Fruit fly (Drosophila melanogaster) whole organism, embryonic: ENCODE measurements around the gene foi.

Source experiments
- CG10209 ChIP-seq: fragments of 200-800 bp; sonication (Bioruptor generic); optimal IDR thresholded peaks from 3 replicates; lab custom pipeline; 2017; ENCODE audit warnings: missing biosample characterization, mild to moderate bottlenecking, missing genetic modification characterization, missing genetic modification reagents
- CG10565 ChIP-seq: fragments of 200-800 bp; sonication (Bioruptor generic); optimal IDR thresholded peaks from 3 replicates; lab custom pipeline; 2016; ENCODE audit warnings: missing biosample characterization, mild to moderate bottlenecking, missing genetic modification characterization
- CG11247 ChIP-seq: fragments of 200-800 bp; sonication (Bioruptor generic); IDR thresholded peaks from 2 replicates; pipeline ENCODE4 v1.3.6; 2022; ENCODE audit warnings: missing biosample characterization, missing genetic modification characterization
- CG12659 ChIP-seq: fragments of 200-800 bp; sonication (Bioruptor generic); optimal IDR thresholded peaks from 3 replicates; lab custom pipeline; 2017; ENCODE audit warnings: mild to moderate bottlenecking, missing biosample characterization, missing genetic modification reagents, missing genetic modification characterization
- CG13775 ChIP-seq: fragments of 200-800 bp; sonication (Bioruptor generic); optimal IDR thresholded peaks from 3 replicates; lab custom pipeline; 2017; ENCODE audit warnings: missing biosample characterization, mild to moderate bottlenecking, missing genetic modification characterization
- CG16815 ChIP-seq: fragments of 200-800 bp; sonication (Bioruptor generic); optimal IDR thresholded peaks from 3 replicates; lab custom pipeline; 2017; ENCODE audit warnings: missing biosample characterization, mild to moderate bottlenecking, missing genetic modification characterization
- CG18011 ChIP-seq: fragments of 200-800 bp; sonication (Bioruptor generic); optimal IDR thresholded peaks from 2 replicates; lab custom pipeline; 2017; ENCODE audit warnings: missing biosample characterization, missing genetic modification characterization, mild to moderate bottlenecking, moderate library complexity, missing genotype
- CG1832 ChIP-seq: fragments of 200-800 bp; sonication (Bioruptor generic); optimal IDR thresholded peaks from 2 replicates; lab custom pipeline; 2017; ENCODE audit warnings: missing biosample characterization, mild to moderate bottlenecking, missing genetic modification characterization, inconsistent platforms
- CG2889 ChIP-seq: fragments of 200-800 bp; sonication (Bioruptor generic); IDR thresholded peaks from 3 replicates; pipeline ENCODE4 v1.3.6; 2022; ENCODE audit warnings: missing biosample characterization, missing genetic modification characterization
- CG30020 ChIP-seq: fragments of 200-800 bp; optimal IDR thresholded peaks from 2 replicates; lab custom pipeline; 2019; ENCODE audit warnings: missing biosample characterization, mild to moderate bottlenecking, missing genetic modification characterization, moderate library complexity
- CG30431 ChIP-seq: fragments of 200-800 bp; sonication (Bioruptor generic); optimal IDR thresholded peaks from 2 replicates; lab custom pipeline; 2017; ENCODE audit warnings: missing biosample characterization, missing genetic modification characterization
- CG33557 ChIP-seq: fragments of 200-800 bp; sonication (Bioruptor generic); optimal IDR thresholded peaks from 2 replicates; lab custom pipeline; 2019; ENCODE audit warnings: missing biosample characterization, mild to moderate bottlenecking, missing genetic modification characterization, moderate library complexity
- CG4404 ChIP-seq: fragments of 200-800 bp; sonication (Bioruptor generic); IDR thresholded peaks from 2 replicates; pipeline ENCODE4 v1.3.6; 2022; ENCODE audit warnings: missing biosample characterization, missing genetic modification characterization
- CG5180 ChIP-seq: fragments of 200-800 bp; sonication (Bioruptor generic); optimal IDR thresholded peaks from 3 replicates; lab custom pipeline; 2017; ENCODE audit warnings: missing biosample characterization, missing genetic modification characterization, mild to moderate bottlenecking, moderate library complexity, missing genetic modification reagents
- CG6175 ChIP-seq: fragments of 200-800 bp; sonication (Bioruptor generic); IDR thresholded peaks from 3 replicates; pipeline ENCODE4 v1.3.6; 2022; ENCODE audit warnings: missing biosample characterization, missing genetic modification characterization
- CG6791 ChIP-seq: fragments of 200-800 bp; sonication (Bioruptor generic); IDR thresholded peaks from 3 replicates; pipeline ENCODE4 v1.3.6; 2022; ENCODE audit warnings: missing biosample characterization, missing genetic modification characterization; ENCODE audit not compliant: partially characterized antibody
- CG6813 ChIP-seq: fragments of 200-800 bp; sonication (Bioruptor generic); optimal IDR thresholded peaks from 2 replicates; lab custom pipeline; 2017; ENCODE audit warnings: missing biosample characterization, missing genetic modification characterization, mild to moderate bottlenecking, moderate library complexity, missing genetic modification reagents
- CG8089 ChIP-seq: fragments of 200-800 bp; sonication (Bioruptor generic); optimal IDR thresholded peaks from 3 replicates; lab custom pipeline; 2016; ENCODE audit warnings: missing biosample characterization, missing genetic modification characterization
- CG8281 ChIP-seq: fragments of 200-800 bp; sonication (Bioruptor generic); optimal IDR thresholded peaks from 2 replicates; lab custom pipeline; 2018; ENCODE audit warnings: missing biosample characterization, mild to moderate bottlenecking, missing genetic modification characterization, moderate library complexity
- CG8765 ChIP-seq: fragments of 200-800 bp; sonication (Bioruptor generic); IDR thresholded peaks from 2 replicates; pipeline ENCODE4 v1.3.6; 2022; ENCODE audit warnings: missing biosample characterization, missing genetic modification characterization
- CG9215 ChIP-seq: fragments of 200-800 bp; sonication (Bioruptor generic); IDR thresholded peaks from 2 replicates; pipeline ENCODE4 v1.3.6; 2022; ENCODE audit warnings: missing biosample characterization, missing genetic modification characterization
- Chrac-16 ChIP-seq: fragments of 200-800 bp; sonication (Bioruptor generic); optimal IDR thresholded peaks from 3 replicates; lab custom pipeline; 2016; ENCODE audit warnings: missing biosample characterization, missing genetic modification characterization
- Dek ChIP-seq: fragments of 200-800 bp; sonication (Bioruptor generic); optimal IDR thresholded peaks from 3 replicates; lab custom pipeline; 2019; ENCODE audit warnings: missing biosample characterization, mild to moderate bottlenecking, missing genetic modification characterization, moderate library complexity
- Dref ChIP-seq: fragments of 200-800 bp; sonication (Bioruptor generic); IDR thresholded peaks from 2 replicates; pipeline ENCODE4 v1.3.6; 2022; ENCODE audit warnings: missing biosample characterization, missing genetic modification characterization
- Jarid2 ChIP-seq: fragments of 200-800 bp; sonication (Bioruptor generic); optimal IDR thresholded peaks from 3 replicates; lab custom pipeline; 2017; ENCODE audit warnings: mild to moderate bottlenecking, missing biosample characterization, missing genetic modification reagents, missing genetic modification characterization
- Pdp1 ChIP-seq, 2 experiments: fragments of 200-800 bp; sonication (Bioruptor generic); optimal IDR thresholded peaks; 3 replicates each; lab custom pipeline; 2016; ENCODE audit warnings: missing biosample characterization in 2 of 2, missing genetic modification characterization in 2 of 2, mild to moderate bottlenecking in 1 of 2, moderate library complexity in 1 of 2
- Poxn ChIP-seq: fragments of 200-800 bp; sonication (Bioruptor generic); IDR thresholded peaks from 2 replicates; pipeline ENCODE4 v1.3.6; 2022; ENCODE audit warnings: missing biosample characterization, missing genetic modification characterization
- Sin3A ChIP-seq: fragments of >200 bp; optimal IDR thresholded peaks from 2 replicates; lab custom pipeline; 2018
- Tbp ChIP-seq: fragments of >200 bp; optimal IDR thresholded peaks from 2 replicates; lab custom pipeline; 2018; ENCODE audit warnings: missing biosample characterization, missing genetic modification characterization
- amos ChIP-seq: fragments of 200-800 bp; sonication (Bioruptor generic); IDR thresholded peaks from 2 replicates; pipeline ENCODE4 v1.3.6; 2022; ENCODE audit warnings: missing biosample characterization, missing genetic modification characterization; ENCODE audit not compliant: partially characterized antibody
- ap ChIP-seq: fragments of 200-800 bp; sonication (Bioruptor generic); IDR thresholded peaks from 2 replicates; pipeline ENCODE4 v1.3.6; 2022; ENCODE audit warnings: missing biosample characterization, missing genetic modification characterization
- cad ChIP-seq: fragments of >200 bp; optimal IDR thresholded peaks from 2 replicates; lab custom pipeline; 2017; ENCODE audit warnings: missing biosample characterization, missing genetic modification characterization
- chinmo ChIP-seq: fragments of 200-800 bp; sonication (Bioruptor generic); IDR thresholded peaks from 4 replicates; pipeline ENCODE4 v1.3.6; 2022; ENCODE audit warnings: missing biosample characterization, missing genetic modification characterization; ENCODE audit not compliant: partially characterized antibody
- corto ChIP-seq: fragments of 200-800 bp; sonication (Bioruptor generic); optimal IDR thresholded peaks from 2 replicates; lab custom pipeline; 2016; ENCODE audit warnings: missing biosample characterization, mild to moderate bottlenecking, missing genetic modification characterization, moderate library complexity
- croc ChIP-seq: fragments of 200-800 bp; sonication (Bioruptor generic); conservative IDR thresholded peaks from 3 replicates; pipeline ENCODE4 v1.3.6; 2022; ENCODE audit warnings: missing biosample characterization, missing genetic modification characterization
- grau ChIP-seq: fragments of 200-800 bp; optimal IDR thresholded peaks from 3 replicates; lab custom pipeline; 2019; ENCODE audit warnings: missing biosample characterization, mild to moderate bottlenecking, missing genetic modification characterization, moderate library complexity
- gt ChIP-seq: fragments of 200-800 bp; sonication (Bioruptor generic); IDR thresholded peaks from 2 replicates; pipeline ENCODE4 v1.3.6; 2022; ENCODE audit warnings: missing biosample characterization, missing genetic modification characterization
- lmd ChIP-seq: fragments of 200-800 bp; sonication (Bioruptor generic); IDR thresholded peaks from 2 replicates; pipeline ENCODE4 v1.3.6; 2022; ENCODE audit warnings: missing biosample characterization, missing genetic modification characterization
- maf-S ChIP-seq: fragments of 200-800 bp; sonication (Bioruptor generic); optimal IDR thresholded peaks from 2 replicates; lab custom pipeline; 2016; ENCODE audit warnings: missing biosample characterization, missing genetic modification characterization
- oc ChIP-seq: fragments of 200-800 bp; sonication (Bioruptor generic); optimal IDR thresholded peaks from 2 replicates; lab custom pipeline; 2018; ENCODE audit warnings: missing biosample characterization, mild to moderate bottlenecking, missing genetic modification characterization, moderate library complexity
- onecut ChIP-seq: fragments of 200-800 bp; sonication (Bioruptor generic); IDR thresholded peaks from 2 replicates; pipeline ENCODE4 v1.3.6; 2022; ENCODE audit warnings: missing biosample characterization, missing genetic modification characterization
- p53 ChIP-seq: fragments of 200-800 bp; sonication (Bioruptor generic); optimal IDR thresholded peaks from 2 replicates; lab custom pipeline; 2016; ENCODE audit warnings: missing biosample characterization, missing genetic modification characterization
- pb ChIP-seq: fragments of 200-800 bp; sonication (Bioruptor generic); optimal IDR thresholded peaks from 3 replicates; lab custom pipeline; 2016; ENCODE audit warnings: missing biosample characterization, missing genetic modification characterization
- peb ChIP-seq: fragments of 200-800 bp; sonication (Bioruptor generic); IDR thresholded peaks from 2 replicates; pipeline ENCODE4 v1.3.6; 2022; ENCODE audit warnings: missing biosample characterization, missing genetic modification characterization
- pho ChIP-seq: fragments of 200-800 bp; sonication (Bioruptor generic); optimal IDR thresholded peaks from 2 replicates; lab custom pipeline; 2016; ENCODE audit warnings: missing biosample characterization, missing genetic modification characterization
- rib ChIP-seq: fragments of 200-800 bp; sonication (Bioruptor generic); IDR thresholded peaks from 2 replicates; pipeline ENCODE4 v1.3.6; 2022; ENCODE audit warnings: missing biosample characterization, missing genetic modification characterization
- ro ChIP-seq: fragments of 200-800 bp; sonication (Bioruptor generic); IDR thresholded peaks from 2 replicates; pipeline ENCODE4 v1.3.6; 2022; ENCODE audit warnings: missing biosample characterization, missing genetic modification characterization
- row ChIP-seq: fragments of 200-800 bp; sonication (Bioruptor generic); IDR thresholded peaks from 3 replicates; pipeline ENCODE4 v1.3.6; 2022; ENCODE audit warnings: missing biosample characterization, missing genetic modification characterization
- sima ChIP-seq: fragments of 200-800 bp; sonication (Bioruptor generic); optimal IDR thresholded peaks from 2 replicates; lab custom pipeline; 2016; ENCODE audit warnings: missing biosample characterization, missing genetic modification characterization
- tgo ChIP-seq: fragments of 200-800 bp; sonication (Bioruptor generic); IDR thresholded peaks from 3 replicates; pipeline ENCODE4 v1.3.6; 2022; ENCODE audit warnings: missing biosample characterization, missing genetic modification characterization
- tx ChIP-seq: fragments of 200-800 bp; sonication (Bioruptor generic); optimal IDR thresholded peaks from 2 replicates; lab custom pipeline; 2016; ENCODE audit warnings: missing biosample characterization, missing genetic modification characterization

Gene foi

dm6 chr3L:8525691-8526421 lies 812 bp downstream of the foi start (continued):
- TF ChIP-seq tx (GFP tag; lab: Kevin White, UChicago): no peak
- TF ChIP-seq CG9215 (GFP tag; lab: Robert Waterston, UW): peak; percentile 41; the same call in 1 of the 2 replicates
- peak; percentile 29 for TF ChIP-seq CG13775 (GFP tag; lab: Kevin White, UChicago)
- TF ChIP-seq CG10209 (GFP tag; lab: Kevin White, UChicago): peak; percentile 54
- no peak for TF ChIP-seq CG6791 (GFP tag; lab: Robert Waterston, UW)
- TF ChIP-seq Dek: peak; percentile 43
- TF ChIP-seq row: peak; percentile 44; the same call in 2 of the 3 replicates
- peak; percentile 30; the same call in 1 of the 2 replicates for TF ChIP-seq lmd
- TF ChIP-seq CG33557 (GFP tag; lab: Kevin White, UChicago): no peak
- TF ChIP-seq oc: no peak
- no peak for TF ChIP-seq corto (GFP tag; lab: Kevin White, UChicago)
- no peak for TF ChIP-seq rib (GFP tag; lab: Robert Waterston, UW)
- TF ChIP-seq pho (GFP tag; lab: Kevin White, UChicago): peak; percentile 64
- TF ChIP-seq CG2889 (GFP tag; lab: Robert Waterston, UW): no peak
- no peak for TF ChIP-seq tgo (GFP tag; lab: Robert Waterston, UW)
- peak; percentile 1 for TF ChIP-seq maf-S (GFP tag; lab: Kevin White, UChicago)
- TF ChIP-seq CG8765 (GFP tag; lab: Robert Waterston, UW): no peak
- no peak for TF ChIP-seq cad (GFP tag; lab: Kevin White, UChicago)
- TF ChIP-seq CG4404 (GFP tag; lab: Robert Waterston, UW): no peak
- TF ChIP-seq Tbp: no peak
- TF ChIP-seq CG8089 (GFP tag; lab: Kevin White, UChicago): no peak
- TF ChIP-seq p53: no peak
- no peak for TF ChIP-seq sima
- TF ChIP-seq CG6175 (GFP tag; lab: Robert Waterston, UW): no peak
- TF ChIP-seq gt (GFP tag; lab: Robert Waterston, UW): no peak
- no peak for TF ChIP-seq CG18011
- peak; percentile 62 for TF ChIP-seq grau (tag; lab: Kevin White, UChicago)
- TF ChIP-seq Chrac-16 (GFP tag; lab: Kevin White, UChicago): peak; percentile 22
- peak; percentile 35 for TF ChIP-seq CG16815
- no peak for TF ChIP-seq CG1832 (GFP tag; lab: Kevin White, UChicago)
- TF ChIP-seq pb (GFP tag; lab: Kevin White, UChicago): no peak
- TF ChIP-seq Sin3A (lab: Kevin White, UChicago): no peak
- TF ChIP-seq peb (GFP tag; lab: Robert Waterston, UW): no peak
- TF ChIP-seq Poxn (GFP tag; lab: Robert Waterston, UW): no peak
- TF ChIP-seq ap (GFP tag; lab: Robert Waterston, UW): no peak
- TF ChIP-seq ro (GFP tag; lab: Robert Waterston, UW): no peak
- peak; percentile 14 for TF ChIP-seq CG12659 (GFP tag; lab: Kevin White, UChicago)
- no peak for TF ChIP-seq CG5180
- no peak for TF ChIP-seq Dref (GFP tag; lab: Robert Waterston, UW)
- TF ChIP-seq amos: no peak
- no peak for TF ChIP-seq CG11247 (GFP tag; lab: Robert Waterston, UW)
- no peak for TF ChIP-seq croc (GFP tag; lab: Robert Waterston, UW)
- TF ChIP-seq CG30020 (tag; lab: Kevin White, UChicago): no peak
- TF ChIP-seq chinmo (GFP tag; lab: Robert Waterston, UW): 0 out of 4 replicates have a peak, but pooled peaks have one; percentile 7
- no peak for TF ChIP-seq CG10565 (GFP tag; lab: Kevin White, UChicago)
- no peak for TF ChIP-seq onecut
- TF ChIP-seq CG8281 (tag; lab: Kevin White, UChicago): no peak
- TF ChIP-seq CG30431 (GFP tag; lab: Kevin White, UChicago): no peak
- TF ChIP-seq Jarid2: no peak
- TF ChIP-seq Pdp1 (GFP tag; optimal IDR thresholded peaks at IDR 0.05; lab: Kevin White, UChicago): peak; percentile 41 to 92
- peak; percentile 17 for TF ChIP-seq CG6813
